Worm (Caenorhabditis elegans): Measurements from ENCODE around the gene fbxb-49.

Gene fbxb-49

DNA sequence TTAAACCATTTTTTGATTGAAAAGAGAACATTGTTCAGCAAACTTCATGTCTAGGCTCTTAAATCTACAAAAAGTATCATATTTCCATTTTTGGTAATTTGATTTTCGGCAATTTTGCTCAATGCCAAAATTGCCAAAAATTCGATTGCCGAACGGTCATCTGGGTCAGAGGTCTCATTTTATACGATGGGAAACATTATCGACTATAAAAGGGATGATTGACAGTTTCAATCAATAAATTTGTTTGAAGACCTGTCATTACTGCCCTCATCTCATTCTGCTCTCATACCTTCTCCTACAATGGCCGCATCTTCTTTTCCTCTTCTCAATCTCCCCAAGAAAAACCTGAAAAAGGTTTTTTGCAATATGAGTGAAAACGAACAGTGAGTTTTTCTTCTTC is 6.5 kb upstream of the fbxb-49 start, which contains the start of gene K05F6.14:
Gene K05F6.14, plus strand, starts transcription at position 301 of the 400 bp plus-strand sequence.
- TF ChIP-seq nhr-11 (tag; optimal IDR thresholded peaks at IDR 0.05) (no peak), hlh-13 (GFP tag; optimal IDR thresholded peaks at IDR 0.05) (no peak), elt-2 (tag; optimal IDR thresholded peaks at IDR 0.05) (no peak), gmeb-2 (tag; optimal IDR thresholded peaks at IDR 0.05) (no peak), unc-3 (GFP tag; conservative IDR thresholded peaks at IDR 0.05) (no peak), unc-3 (tag; optimal IDR thresholded peaks at IDR 0.05) (no peak), ceh-18 (tag; optimal IDR thresholded peaks at IDR 0.05) (no peak), nfya-1 (tag; optimal IDR thresholded peaks at IDR 0.05) (no peak), ceh-22 (tag; optimal IDR thresholded peaks at IDR 0.05) (no peak), tbx-7 (tag; optimal IDR thresholded peaks at IDR 0.05) (no peak), K09A11.1 (tag; optimal IDR thresholded peaks at IDR 0.05; ENCODE audit: insufficient read depth) (no peak)

DNA sequence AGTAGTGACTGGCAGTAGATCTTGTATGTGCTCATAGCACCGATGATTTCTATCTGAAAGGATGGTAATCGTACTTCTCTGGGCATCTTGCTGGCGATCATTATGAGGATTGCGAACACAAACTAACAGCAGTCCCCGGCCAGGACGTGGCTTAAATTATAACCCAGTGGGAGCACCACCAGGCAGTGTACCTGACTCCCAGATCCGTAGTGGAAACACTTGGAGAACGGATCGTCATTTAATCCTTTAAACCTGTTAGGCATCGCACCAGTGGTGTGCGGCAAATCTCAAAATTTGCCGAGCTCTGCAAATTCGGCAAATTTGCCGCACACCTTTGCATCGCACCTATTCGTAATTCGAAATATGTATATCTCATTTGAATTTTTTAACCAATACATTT is 668 bp upstream of the fbxb-49 start, which contains the start of gene K05F6.8:
Gene K05F6.8, minus strand, starts transcription at position 101 of the 400 bp plus-strand sequence.
- TF ChIP-seq ceh-18 (tag; optimal IDR thresholded peaks at IDR 0.05) (no peak), pros-1 (tag; optimal IDR thresholded peaks at IDR 0.05) (no peak), ztf-16 (tag; optimal IDR thresholded peaks at IDR 0.05) (no peak), K02D7.2 (tag; optimal IDR thresholded peaks at IDR 0.05) (no peak), T23F11.4 (GFP tag; optimal IDR thresholded peaks at IDR 0.05) (no peak), ceh-9 (tag; optimal IDR thresholded peaks at IDR 0.05) (no peak), K09A11.1 (tag; optimal IDR thresholded peaks at IDR 0.05; ENCODE audit: insufficient read depth) (no peak), ceh-48 (tag; optimal IDR thresholded peaks at IDR 0.05) (no peak), ref-2 (tag; optimal IDR thresholded peaks at IDR 0.05) (no peak), nhr-232 (tag; optimal IDR thresholded peaks at IDR 0.05) (no peak), pqm-1 (tag; optimal IDR thresholded peaks at IDR 0.05) (no peak), ceh-34 (tag; optimal IDR thresholded peaks at IDR 0.05) (no peak), zip-5 (tag; optimal IDR thresholded peaks at IDR 0.05) (no peak), unc-3 (GFP tag; conservative IDR thresholded peaks at IDR 0.05) (no peak), unc-3 (tag; optimal IDR thresholded peaks at IDR 0.05) (no peak), Y22D7AL.16 (tag; optimal IDR thresholded peaks at IDR 0.05) (no peak), hlh-8 (tag; optimal IDR thresholded peaks at IDR 0.05) (no peak), che-1 (tag; optimal IDR thresholded peaks at IDR 0.05) (no peak), ceh-24 (tag; optimal IDR thresholded peaks at IDR 0.05) (no peak), odd-2 (tag; optimal IDR thresholded peaks at IDR 0.05) (no peak)

- TF ChIP-seq C08G9.2 (tag; optimal IDR thresholded peaks at IDR 0.05) = no peak
- TF ChIP-seq K09A11.1 (tag; optimal IDR thresholded peaks at IDR 0.05; ENCODE audit: insufficient read depth) = no peak
- no peak for TF ChIP-seq nhr-11 (tag; optimal IDR thresholded peaks at IDR 0.05)
- no peak for TF ChIP-seq unc-42 (tag; optimal IDR thresholded peaks at IDR 0.05)
- no peak for TF ChIP-seq hlh-30 (tag; optimal IDR thresholded peaks at IDR 0.05; ENCODE audit: insufficient read depth)
- no peak for TF ChIP-seq mec-3 (tag; optimal IDR thresholded peaks at IDR 0.05; ENCODE audit: borderline replicate concordance)
- TF ChIP-seq ceh-31 (tag; optimal IDR thresholded peaks at IDR 0.05) = no peak
- TF ChIP-seq ceh-19 (GFP tag; optimal IDR thresholded peaks at IDR 0.05) = no peak
- no peak for TF ChIP-seq ets-4 (tag; optimal IDR thresholded peaks at IDR 0.05)
- TF ChIP-seq hlh-6 (tag; optimal IDR thresholded peaks at IDR 0.05) = no peak
- TF ChIP-seq tbx-2 (tag; optimal IDR thresholded peaks at IDR 0.05) = no peak
Measured at ce11 chrII:1571032-1571431, 2.7 kb downstream of the fbxb-49 start, which contains the start of gene fbxb-46. TSS of gene fbxb-46 (minus strand) at chrII:1571132.

ce11 chrII:1576030-1576429 is 7.7 kb downstream of the fbxb-49 start, which contains the start of gene K05F6.10:
TSS of gene K05F6.10 (minus strand) at chrII:1576130.
- no peak for TF ChIP-seq C08G9.2 (tag; optimal IDR thresholded peaks at IDR 0.05)
- TF ChIP-seq elt-4 (tag; optimal IDR thresholded peaks at IDR 0.05) = no peak
- TF ChIP-seq gmeb-2 (tag; optimal IDR thresholded peaks at IDR 0.05) = no peak
- TF ChIP-seq pat-9 (tag; optimal IDR thresholded peaks at IDR 0.05) = no peak
- TF ChIP-seq ceh-19 (GFP tag; optimal IDR thresholded peaks at IDR 0.05) = no peak
